Worm (Caenorhabditis elegans) whole organism, L4 larva: ENCODE results near the gene F13E9.11.

Experiments
- ama-1 ChIP-seq: fragments of 150-350 bp; optimal IDR thresholded peaks from 2 replicates; lab custom pipeline; 2014; ENCODE audit warnings: inconsistent platforms, mixed read lengths
- dve-1 ChIP-seq: sonication (generic microtip); optimal IDR thresholded peaks from 2 replicates; lab custom pipeline; 2017; ENCODE audit warnings: antibody characterized with exemption, mild to moderate bottlenecking, missing genetic modification characterization, missing compliant biosample characterization; ENCODE audit not compliant: insufficient read depth
- hlh-30 ChIP-seq: sonication (generic microtip); optimal IDR thresholded peaks from 2 replicates; lab custom pipeline; 2017; ENCODE audit warnings: antibody characterized with exemption, mild to moderate bottlenecking, missing genetic modification characterization, missing compliant biosample characterization; ENCODE audit not compliant: insufficient read depth
- jun-1 ChIP-seq: fragments of 150-350 bp; optimal IDR thresholded peaks from 2 replicates; lab custom pipeline; 2014; ENCODE audit warnings: missing biosample characterization, missing genetic modification reagents, missing genetic modification characterization
- pha-4 ChIP-seq, 2 experiments: fragments of 150-350 bp in 1 of 2; fragments of 200-800 bp in 1 of 2; sonication (Bioruptor generic) in 1 of 2; IDR thresholded peaks in 1 of 2; optimal IDR thresholded peaks in 1 of 2; 2 replicates each; pipeline versions ENCODE4 v1.3.6 to Lab custom; 2014 to 2022; ENCODE audit warnings: missing genetic modification characterization in 2 of 2, missing genetic modification reagents in 2 of 2, missing biosample characterization in 1 of 2, missing compliant biosample characterization in 1 of 2
- snpc-4 ChIP-seq: fragments of 150-350 bp; optimal IDR thresholded peaks from 2 replicates; lab custom pipeline; 2014; ENCODE audit warnings: missing biosample characterization, missing genetic modification characterization
- unc-39 ChIP-seq: sonication (generic microtip); optimal IDR thresholded peaks from 2 replicates; lab custom pipeline; 2017; ENCODE audit warnings: missing biosample characterization, missing genetic modification characterization

ce11 chrIV:10868629-10869251, at the start of gene F13E9.11:
- no peak for TF ChIP-seq ama-1 (lab: Kevin White, UChicago)
- TF ChIP-seq pha-4 (GFP tag; IDR thresholded peaks at IDR 0.05; lab: Robert Waterston, UW) = no peak
- TF ChIP-seq pha-4 (tag; optimal IDR thresholded peaks at IDR 0.05; lab: Kevin White, UChicago) = no peak
- TF ChIP-seq dve-1 (tag; lab: Kevin White, UChicago) = no peak
- TF ChIP-seq unc-39 (tag; lab: Kevin White, UChicago) = no peak
- no peak for TF ChIP-seq snpc-4 (tag; lab: Kevin White, UChicago)
- TF ChIP-seq hlh-30 (tag; lab: Kevin White, UChicago) = no peak
- no peak for TF ChIP-seq jun-1 (tag; lab: Kevin White, UChicago)
